Worm (Caenorhabditis elegans) whole organism, L2 larva: ENCODE measurements around the gene anmt-1.

ENCODE experiments used
- R02D3.7 ChIP-seq: fragments of 150-350 bp; optimal IDR thresholded peaks from 2 replicates; lab custom pipeline; 2014; ENCODE audit warnings: missing biosample characterization, missing genetic modification characterization
- ama-1 ChIP-seq: fragments of 150-350 bp; optimal IDR thresholded peaks from 2 replicates; lab custom pipeline; 2018; ENCODE audit warnings: inconsistent platforms
- ceh-16 ChIP-seq: fragments of 150-350 bp; optimal IDR thresholded peaks from 2 replicates; lab custom pipeline; 2014; ENCODE audit warnings: missing biosample characterization, missing genetic modification characterization
- dmd-4 ChIP-seq: sonication (generic microtip); optimal IDR thresholded peaks from 2 replicates; lab custom pipeline; 2017; ENCODE audit warnings: missing biosample characterization, missing genetic modification characterization
- elt-3 ChIP-seq: sonication (generic microtip); optimal IDR thresholded peaks from 2 replicates; lab custom pipeline; 2017; ENCODE audit warnings: missing biosample characterization, missing genetic modification characterization
- lin-13 ChIP-seq: fragments of 150-350 bp; optimal IDR thresholded peaks from 2 replicates; lab custom pipeline; 2014; ENCODE audit warnings: missing biosample characterization, missing genetic modification reagents, missing genetic modification characterization
- lin-39 ChIP-seq: fragments of 150-350 bp; optimal IDR thresholded peaks from 2 replicates; lab custom pipeline; 2014; ENCODE audit warnings: missing biosample characterization, missing genetic modification reagents, missing genetic modification characterization
- nhr-12 ChIP-seq: fragments of 150-350 bp; optimal IDR thresholded peaks from 2 replicates; lab custom pipeline; 2014; ENCODE audit warnings: missing biosample characterization, missing genetic modification characterization
- nhr-237 ChIP-seq: fragments of 150-350 bp; optimal IDR thresholded peaks from 2 replicates; lab custom pipeline; 2014; ENCODE audit warnings: missing biosample characterization, missing genetic modification characterization

- TF ChIP-seq lin-39 (tag; lab: Kevin White, UChicago) (no peak), nhr-12 (no peak), R02D3.7 (tag; lab: Kevin White, UChicago) (no peak), elt-3 (tag; lab: Kevin White, UChicago) (no peak), ama-1 (no peak), nhr-237 (no peak), dmd-4 (no peak), ceh-16 (tag; lab: Kevin White, UChicago) (no peak), lin-13 (no peak)
These were observed 49.1 kb downstream of the anmt-1 start for ce11 chrIII:8733667-8734066.
